1 fruit fly cellular context compared by ENCODE assay signal in the genomic region with DNA sequence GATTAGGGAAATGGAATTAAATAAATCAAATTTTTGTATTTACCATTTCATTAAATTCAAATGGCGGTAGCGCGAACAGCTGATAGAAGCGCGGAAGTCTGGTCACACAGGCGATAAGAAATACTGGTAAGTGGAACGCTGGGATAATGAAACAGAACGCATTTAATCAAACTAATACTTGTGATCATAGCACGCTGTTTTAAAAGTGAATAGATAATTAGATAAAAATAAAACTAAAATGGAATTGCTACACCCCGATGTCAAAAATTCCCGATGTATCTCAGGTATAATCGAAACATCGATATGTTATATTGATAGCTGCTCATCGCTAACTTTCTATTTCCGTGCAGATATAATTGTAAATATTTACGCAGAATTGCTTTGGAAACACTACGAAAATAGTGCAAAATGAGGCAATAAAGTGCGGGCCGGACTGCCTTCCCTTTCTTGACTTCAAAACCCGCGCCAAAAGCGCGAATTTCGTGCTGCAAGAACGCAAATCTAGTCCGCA.
A peak's percentile ranks its signal among the peaks of the same experiment; 100 is the strongest.
TF ChIP-seq lines count a peak whose summit lies in the region.

Gene okr, minus strand, starts transcription at position 96 of the 511 bp plus-strand sequence.
Gene CG3558, plus strand, starts transcription at position 207 of the 511 bp plus-strand sequence.

TF ChIP-seq in whole organism, embryonic, 481 proteins besides CTCF, POLR2A, EP300 and RAD21 (continued from another document and continues in another):
- TF ChIP-seq stc (GFP tag; IDR thresholded peaks at IDR 0.05; lab: Robert Waterston, UW) (no peak), CG3407 (GFP tag; optimal IDR thresholded peaks at IDR 0.05; lab: Kevin White, UChicago) (no peak), ssp (GFP tag; IDR thresholded peaks at IDR 0.05; lab: Robert Waterston, UW) (no peak), CG17612 (GFP tag; IDR thresholded peaks at IDR 0.05; lab: Robert Waterston, UW) (no peak), CG1603 (tag; optimal IDR thresholded peaks at IDR 0.05; lab: Kevin White, UChicago) (peak; percentile 82), Dref (GFP tag; IDR thresholded peaks at IDR 0.05; lab: Robert Waterston, UW) (peak; percentile 72), D19B (GFP tag; optimal IDR thresholded peaks at IDR 0.05; lab: Kevin White, UChicago) (no peak), CG17186 (GFP tag; optimal IDR thresholded peaks at IDR 0.05; lab: Kevin White, UChicago) (peak; percentile 59), insv (GFP tag; optimal IDR thresholded peaks at IDR 0.05; lab: Kevin White, UChicago) (no peak), ci (GFP tag; IDR thresholded peaks at IDR 0.05; lab: Robert Waterston, UW) (no peak), prd (optimal IDR thresholded peaks at IDR 0.05; lab: Kevin White, UChicago) (no peak), prd (GFP tag; IDR thresholded peaks at IDR 0.05; lab: Robert Waterston, UW) (no peak), eve (GFP tag; optimal IDR thresholded peaks at IDR 0.05; lab: Kevin White, UChicago) (no peak), CG1233 (GFP tag; optimal IDR thresholded peaks at IDR 0.05; lab: Kevin White, UChicago) (no peak), CG11456 (GFP tag; IDR thresholded peaks at IDR 0.05; lab: Robert Waterston, UW) (no peak), Ptx1 (GFP tag; IDR thresholded peaks at IDR 0.05; lab: Robert Waterston, UW) (no peak), CG43689 (GFP tag; IDR thresholded peaks at IDR 0.05; lab: Robert Waterston, UW) (no peak), tap (tag; optimal IDR thresholded peaks at IDR 0.05; lab: Kevin White, UChicago) (no peak), CG2712 (tag; optimal IDR thresholded peaks at IDR 0.05; lab: Kevin White, UChicago) (no peak), Dp (GFP tag; optimal IDR thresholded peaks at IDR 0.05; lab: Kevin White, UChicago) (peak; percentile 86), ase (GFP tag; IDR thresholded peaks at IDR 0.05; lab: Robert Waterston, UW) (no peak), row (GFP tag; IDR thresholded peaks at IDR 0.05; lab: Robert Waterston, UW) (peak; percentile 47; the same call in 2 of the 3 replicates), dmrt11E (tag; optimal IDR thresholded peaks at IDR 0.05; lab: Kevin White, UChicago) (no peak), CG2889 (GFP tag; IDR thresholded peaks at IDR 0.05; lab: Robert Waterston, UW) (no peak), shn (GFP tag; optimal IDR thresholded peaks at IDR 0.05; lab: Kevin White, UChicago) (no peak), CG30431 (GFP tag; optimal IDR thresholded peaks at IDR 0.05; lab: Kevin White, UChicago) (no peak), CG10979 (tag; optimal IDR thresholded peaks at IDR 0.05; lab: Kevin White, UChicago) (no peak), CG10321 (GFP tag; IDR thresholded peaks at IDR 0.05; lab: Robert Waterston, UW) (no peak), CG31224 (GFP tag; IDR thresholded peaks at IDR 0.05; lab: Robert Waterston, UW) (no peak), CG10565 (GFP tag; optimal IDR thresholded peaks at IDR 0.05; lab: Kevin White, UChicago) (no peak), Usf (GFP tag; optimal IDR thresholded peaks at IDR 0.05; lab: Kevin White, UChicago) (no peak), lab (GFP tag; optimal IDR thresholded peaks at IDR 0.05; lab: Kevin White, UChicago) (no peak), Doc3 (GFP tag; IDR thresholded peaks at IDR 0.05; lab: Robert Waterston, UW; ENCODE audit: partially characterized antibody) (peak; percentile 86), Dek (tag; optimal IDR thresholded peaks at IDR 0.05; lab: Kevin White, UChicago) (no peak), CG32772 (GFP tag; IDR thresholded peaks at IDR 0.05; lab: Robert Waterston, UW) (no peak), CG10462 (GFP tag; optimal IDR thresholded peaks at IDR 0.05; lab: Kevin White, UChicago) (no peak), CG18262 (tag; optimal IDR thresholded peaks at IDR 0.05; lab: Kevin White, UChicago) (peak; percentile 1), CG11093 (GFP tag; IDR thresholded peaks at IDR 0.05; lab: Robert Waterston, UW) (no peak), CG10267 (tag; optimal IDR thresholded peaks at IDR 0.05; lab: Kevin White, UChicago) (peak; percentile 54), Atf-2 (GFP tag; optimal IDR thresholded peaks at IDR 0.05; lab: Kevin White, UChicago) (no peak), gem (tag; optimal IDR thresholded peaks at IDR 0.05; lab: Kevin White, UChicago) (no peak), ATbp (GFP tag; optimal IDR thresholded peaks at IDR 0.05; lab: Kevin White, UChicago) (no peak), slbo (GFP tag; IDR thresholded peaks at IDR 0.05; lab: Robert Waterston, UW) (no peak), mirr (GFP tag; optimal IDR thresholded peaks at IDR 0.05; lab: Kevin White, UChicago) (no peak), Lpt (GFP tag; optimal IDR thresholded peaks at IDR 0.05; lab: Kevin White, UChicago) (no peak), ftz-f1 (GFP tag; optimal IDR thresholded peaks at IDR 0.05; lab: Kevin White, UChicago) (no peak), CG3281 (GFP tag; optimal IDR thresholded peaks at IDR 0.05; lab: Kevin White, UChicago) (no peak), vnd (GFP tag; IDR thresholded peaks at IDR 0.05; lab: Robert Waterston, UW; ENCODE audit: partially characterized antibody) (peak; percentile 76), caup (GFP tag; optimal IDR thresholded peaks at IDR 0.05; lab: Kevin White, UChicago; ENCODE audit: severe bottlenecking) (no peak), peb (GFP tag; IDR thresholded peaks at IDR 0.05; lab: Robert Waterston, UW) (no peak), Doc2 (GFP tag; IDR thresholded peaks at IDR 0.05; lab: Robert Waterston, UW) (no peak), CG33213 (GFP tag; optimal IDR thresholded peaks at IDR 0.05; lab: Kevin White, UChicago) (peak; percentile 0), gce (GFP tag; IDR thresholded peaks at IDR 0.05; lab: Robert Waterston, UW) (no peak), ara (GFP tag; IDR thresholded peaks at IDR 0.05; lab: Robert Waterston, UW) (no peak), Hr3 (GFP tag; optimal IDR thresholded peaks at IDR 0.05; lab: Kevin White, UChicago) (no peak), Hand (GFP tag; optimal IDR thresholded peaks at IDR 0.05; lab: Kevin White, UChicago) (no peak), CG1832 (GFP tag; optimal IDR thresholded peaks at IDR 0.05; lab: Kevin White, UChicago) (no peak), slou (GFP tag; optimal IDR thresholded peaks at IDR 0.05; lab: Kevin White, UChicago) (no peak), Camta (GFP tag; optimal IDR thresholded peaks at IDR 0.05; lab: Kevin White, UChicago) (no peak), Dfd (GFP tag; optimal IDR thresholded peaks at IDR 0.05; lab: Kevin White, UChicago) (no peak), CG31365 (tag; optimal IDR thresholded peaks at IDR 0.05; lab: Kevin White, UChicago) (no peak), Nf-YA (GFP tag; IDR thresholded peaks at IDR 0.05; lab: Robert Waterston, UW) (no peak), CG4617 (GFP tag; optimal IDR thresholded peaks at IDR 0.05; lab: Kevin White, UChicago; ENCODE audit: borderline replicate concordance) (no peak), CG9437 (GFP tag; optimal IDR thresholded peaks at IDR 0.05; lab: Kevin White, UChicago) (no peak), Antp (GFP tag; optimal IDR thresholded peaks at IDR 0.05; lab: Kevin White, UChicago) (no peak), CG16779 (GFP tag; IDR thresholded peaks at IDR 0.05; lab: Robert Waterston, UW) (no peak), CG42726 (GFP tag; IDR thresholded peaks at IDR 0.05; lab: Robert Waterston, UW; ENCODE audit: partially characterized antibody) (no peak; the same call in 1 of the 2 replicates), CG18476 (GFP tag; optimal IDR thresholded peaks at IDR 0.05; lab: Kevin White, UChicago) (no peak), wek (GFP tag; optimal IDR thresholded peaks at IDR 0.05; lab: Kevin White, UChicago) (no peak), CHES-1-like (GFP tag; optimal IDR thresholded peaks at IDR 0.05; lab: Kevin White, UChicago) (no peak), bab2 (GFP tag; optimal IDR thresholded peaks at IDR 0.05; lab: Kevin White, UChicago) (no peak), dimm (GFP tag; IDR thresholded peaks at IDR 0.05; lab: Robert Waterston, UW) (no peak), Gug (GFP tag; IDR thresholded peaks at IDR 0.05; lab: Robert Waterston, UW) (no peak), lmd (GFP tag; IDR thresholded peaks at IDR 0.05; lab: Robert Waterston, UW) (no peak), CG8765 (GFP tag; IDR thresholded peaks at IDR 0.05; lab: Robert Waterston, UW) (no peak), CG16815 (GFP tag; optimal IDR thresholded peaks at IDR 0.05; lab: Kevin White, UChicago) (no peak), CG5953 (GFP tag; IDR thresholded peaks at IDR 0.05; lab: Robert Waterston, UW) (no peak), seq (GFP tag; IDR thresholded peaks at IDR 0.05; lab: Robert Waterston, UW) (no peak), CG14667 (GFP tag; IDR thresholded peaks at IDR 0.05; lab: Robert Waterston, UW) (no peak), Rx (GFP tag; IDR thresholded peaks at IDR 0.05; lab: Robert Waterston, UW) (no peak), CG11247 (GFP tag; IDR thresholded peaks at IDR 0.05; lab: Robert Waterston, UW) (no peak), CG15011 (GFP tag; optimal IDR thresholded peaks at IDR 0.05; lab: Kevin White, UChicago) (no peak), CG14050 (GFP tag; IDR thresholded peaks at IDR 0.05; lab: Robert Waterston, UW) (no peak), Spps (tag; optimal IDR thresholded peaks at IDR 0.05; lab: Kevin White, UChicago) (no peak), ems (GFP tag; optimal IDR thresholded peaks at IDR 0.05; lab: Kevin White, UChicago) (no peak), CG4360 (GFP tag; IDR thresholded peaks at IDR 0.05; lab: Robert Waterston, UW) (no peak), ato (GFP tag; IDR thresholded peaks at IDR 0.05; lab: Robert Waterston, UW; ENCODE audit: partially characterized antibody) (peak; percentile 25; the same call in 1 of the 2 replicates), HHEX (GFP tag; optimal IDR thresholded peaks at IDR 0.05; lab: Kevin White, UChicago) (no peak), CG7745 (tag; optimal IDR thresholded peaks at IDR 0.05; lab: Kevin White, UChicago) (no peak), sob (GFP tag; IDR thresholded peaks at IDR 0.05; lab: Robert Waterston, UW) (no peak), danr (GFP tag; IDR thresholded peaks at IDR 0.05; lab: Robert Waterston, UW) (no peak), CG17385 (GFP tag; optimal IDR thresholded peaks at IDR 0.05; lab: Kevin White, UChicago) (no peak), CG6254 (GFP tag; optimal IDR thresholded peaks at IDR 0.05; lab: Kevin White, UChicago) (peak; percentile 0), zen (tag; optimal IDR thresholded peaks at IDR 0.05; lab: Kevin White, UChicago) (no peak), CG6683 (GFP tag; optimal IDR thresholded peaks at IDR 0.05; lab: Kevin White, UChicago) (no peak), Hr51 (GFP tag; optimal IDR thresholded peaks at IDR 0.05; lab: Kevin White, UChicago) (no peak), Atf6 (GFP tag; IDR thresholded peaks at IDR 0.05; lab: Robert Waterston, UW) (no peak), gro (GFP tag; optimal IDR thresholded peaks at IDR 0.05; lab: Kevin White, UChicago) (no peak), CG12155 (GFP tag; optimal IDR thresholded peaks at IDR 0.05; lab: Kevin White, UChicago) (no peak), CG11398 (GFP tag; optimal IDR thresholded peaks at IDR 0.05; lab: Kevin White, UChicago) (no peak), repo (GFP tag; optimal IDR thresholded peaks at IDR 0.05; lab: Kevin White, UChicago) (no peak), CG13296 (GFP tag; optimal IDR thresholded peaks at IDR 0.05; lab: Kevin White, UChicago) (no peak), CG7987 (GFP tag; optimal IDR thresholded peaks at IDR 0.05; lab: Kevin White, UChicago) (no peak), mam (GFP tag; optimal IDR thresholded peaks at IDR 0.05; lab: Kevin White, UChicago) (no peak), CG11085 (GFP tag; IDR thresholded peaks at IDR 0.05; lab: Robert Waterston, UW) (no peak), CG18619 (GFP tag; optimal IDR thresholded peaks at IDR 0.05; lab: Kevin White, UChicago) (no peak), Poxn (GFP tag; IDR thresholded peaks at IDR 0.05; lab: Robert Waterston, UW) (no peak), CG8478 (optimal IDR thresholded peaks at IDR 0.05; lab: Kevin White, UChicago) (no peak), Dip3 (GFP tag; optimal IDR thresholded peaks at IDR 0.05; lab: Kevin White, UChicago) (no peak), YL-1 (GFP tag; optimal IDR thresholded peaks at IDR 0.05; lab: Kevin White, UChicago) (peak; percentile 26), abd-A (tag; optimal IDR thresholded peaks at IDR 0.05; lab: Kevin White, UChicago) (no peak), disco-r (GFP tag; optimal IDR thresholded peaks at IDR 0.05; lab: Kevin White, UChicago) (no peak), CG6654 (GFP tag; optimal IDR thresholded peaks at IDR 0.05; lab: Kevin White, UChicago) (no peak), Neu2 (GFP tag; optimal IDR thresholded peaks at IDR 0.05; lab: Kevin White, UChicago; ENCODE audit: borderline replicate concordance) (no peak), Rfx (GFP tag; IDR thresholded peaks at IDR 0.05; lab: Robert Waterston, UW) (no peak), Mrtf (GFP tag; IDR thresholded peaks at IDR 0.05; lab: Robert Waterston, UW) (no peak), CG17328 (GFP tag; IDR thresholded peaks at IDR 0.05; lab: Robert Waterston, UW) (no peak), dysf (GFP tag; IDR thresholded peaks at IDR 0.05; lab: Robert Waterston, UW) (no peak), CG18011 (GFP tag; optimal IDR thresholded peaks at IDR 0.05; lab: Kevin White, UChicago) (no peak), CG3065 (GFP tag; optimal IDR thresholded peaks at IDR 0.05; lab: Kevin White, UChicago) (no peak), HLH4C (GFP tag; IDR thresholded peaks at IDR 0.05; lab: Robert Waterston, UW; ENCODE audit: partially characterized antibody) (peak; percentile 78), croc (GFP tag; conservative IDR thresholded peaks at IDR 0.05; lab: Robert Waterston, UW) (no peak), Xrp1 (GFP tag; IDR thresholded peaks at IDR 0.05; lab: Robert Waterston, UW) (no peak), CG12942 (GFP tag; optimal IDR thresholded peaks at IDR 0.05; lab: Kevin White, UChicago) (no peak), lbe (GFP tag; optimal IDR thresholded peaks at IDR 0.05; lab: Kevin White, UChicago) (no peak), Blimp-1 (GFP tag; optimal IDR thresholded peaks at IDR 0.05; lab: Kevin White, UChicago) (peak; percentile 73), tgo (GFP tag; IDR thresholded peaks at IDR 0.05; lab: Robert Waterston, UW) (no peak), crol (GFP tag; IDR thresholded peaks at IDR 0.05; lab: Robert Waterston, UW) (no peak), CG2120 (GFP tag; optimal IDR thresholded peaks at IDR 0.05; lab: Kevin White, UChicago) (peak; percentile 23), otp (GFP tag; IDR thresholded peaks at IDR 0.05; lab: Robert Waterston, UW) (no peak), psq (GFP tag; optimal IDR thresholded peaks at IDR 0.05; lab: Kevin White, UChicago) (no peak), ab (GFP tag; optimal IDR thresholded peaks at IDR 0.05; lab: Kevin White, UChicago) (no peak), CG14860 (GFP tag; IDR thresholded peaks at IDR 0.05; lab: Robert Waterston, UW; ENCODE audit: partially characterized antibody) (peak; percentile 81)
